Worm (Caenorhabditis elegans) whole organism, midembryonic: ENCODE data around the gene C16A3.5.
A peak's percentile ranks its signal among the peaks of the same experiment; 100 is the strongest.

Experiments
- T22C8.4 ChIP-seq: fragments of 200-800 bp; sonication (Bioruptor generic); IDR thresholded peaks from 2 replicates; pipeline ENCODE4 v1.3.6; 2022; ENCODE audit warnings: missing genetic modification characterization, missing compliant biosample characterization
- cog-1 ChIP-seq: sonication (generic microtip); optimal IDR thresholded peaks from 2 replicates; lab custom pipeline; 2016; ENCODE audit warnings: missing genetic modification characterization, missing compliant biosample characterization
- flt-1 ChIP-seq: fragments of 200-800 bp; sonication (Bioruptor generic); IDR thresholded peaks from 2 replicates; pipeline ENCODE4 v1.3.6; 2022; ENCODE audit warnings: missing genetic modification characterization, missing compliant biosample characterization
- klf-2 ChIP-seq: fragments of 200-800 bp; sonication (Bioruptor generic); conservative IDR thresholded peaks from 2 replicates; pipeline ENCODE4 v1.3.6; 2022; ENCODE audit warnings: missing genetic modification reagents, missing genetic modification characterization, missing compliant biosample characterization
- med-1 ChIP-seq: sonication (generic microtip); optimal IDR thresholded peaks from 2 replicates; lab custom pipeline; 2017; ENCODE audit warnings: missing genetic modification characterization, mild to moderate bottlenecking, missing compliant biosample characterization, antibody characterized with exemption, missing genetic modification reagents; ENCODE audit not compliant: insufficient read depth
- ref-1 ChIP-seq: fragments of 200-800 bp; sonication (Bioruptor generic); conservative IDR thresholded peaks from 2 replicates; pipeline ENCODE4 v1.3.6; 2022; ENCODE audit warnings: missing genetic modification reagents, missing genetic modification characterization, missing compliant biosample characterization
- tab-1 ChIP-seq: fragments of 200-800 bp; sonication (Bioruptor generic); IDR thresholded peaks from 2 replicates; pipeline ENCODE4 v1.3.6; 2022; ENCODE audit warnings: missing genetic modification characterization, missing compliant biosample characterization
- ztf-23 ChIP-seq: fragments of 200-800 bp; sonication (Bioruptor generic); IDR thresholded peaks from 2 replicates; pipeline ENCODE4 v1.3.6; 2022; ENCODE audit warnings: missing genetic modification reagents, missing genetic modification characterization, missing compliant biosample characterization
- ztf-29 ChIP-seq: fragments of 200-800 bp; sonication (Bioruptor generic); IDR thresholded peaks from 2 replicates; pipeline ENCODE4 v1.3.6; 2022; ENCODE audit warnings: missing genetic modification reagents, missing genetic modification characterization, missing compliant biosample characterization

Gene C16A3.5

ce11 chrIII:6406829-6407228 lies 26.3 kb downstream of the C16A3.5 start, which contains the start of gene let-756:
TSS of gene let-756 (plus strand) at chrIII:6407129.
- TF ChIP-seq flt-1 (GFP tag; lab: Robert Waterston, UW) (no peak), ztf-23 (GFP tag; lab: Robert Waterston, UW) (no peak), ref-1 (no peak), med-1 (GFP tag; lab: Kevin White, UChicago) (no peak), klf-2 (GFP tag; lab: Robert Waterston, UW) (no peak), ztf-29 (GFP tag; lab: Robert Waterston, UW) (no peak), tab-1 (GFP tag; lab: Robert Waterston, UW) (no peak), T22C8.4 (GFP tag; lab: Robert Waterston, UW) (no peak), cog-1 (no peak)

ce11 chrIII:6411430-6411829 lies 30.9 kb downstream of the C16A3.5 start:
- TF ChIP-seq flt-1 (GFP tag; lab: Robert Waterston, UW) (no peak), ref-1 (no peak), ztf-29 (GFP tag; lab: Robert Waterston, UW) (no peak), ztf-23 (GFP tag; lab: Robert Waterston, UW) (no peak), T22C8.4 (GFP tag; lab: Robert Waterston, UW) (no peak), cog-1 (no peak), klf-2 (GFP tag; lab: Robert Waterston, UW) (no peak), tab-1 (GFP tag; lab: Robert Waterston, UW) (no peak), med-1 (GFP tag; lab: Kevin White, UChicago) (no peak)

- TF ChIP-seq T22C8.4 (GFP tag; lab: Robert Waterston, UW) (no peak), ztf-29 (GFP tag; lab: Robert Waterston, UW) (no peak), klf-2 (GFP tag; lab: Robert Waterston, UW) (no peak), med-1 (GFP tag; lab: Kevin White, UChicago) (no peak), ref-1 (no peak), tab-1 (GFP tag; lab: Robert Waterston, UW) (no peak), cog-1 (no peak), flt-1 (GFP tag; lab: Robert Waterston, UW) (no peak)
Observed at ce11 chrIII:6411914-6412313, 31.3 kb downstream of the C16A3.5 start, which contains the start of gene C05D11.5. TSS of gene C05D11.5 (minus strand) at chrIII:6412014.

ce11 chrIII:6415306-6415973 lies 34.9 kb downstream of the C16A3.5 start, which contains the start of gene nas-4:
TSS of gene nas-4 (minus strand) at chrIII:6415656.
- TF ChIP-seq ref-1 (no peak), ztf-23 (GFP tag; lab: Robert Waterston, UW) (no peak), flt-1 (GFP tag; lab: Robert Waterston, UW) (no peak), klf-2 (GFP tag; lab: Robert Waterston, UW) (no peak), ztf-29 (GFP tag; lab: Robert Waterston, UW) (no peak)

ce11 chrIII:6418254-6418653 lies 37.7 kb downstream of the C16A3.5 start:
- no peak for TF ChIP-seq ztf-29 (GFP tag; lab: Robert Waterston, UW)

ce11 chrIII:6419409-6419944 lies 38.9 kb downstream of the C16A3.5 start, which contains the start of gene atgl-1:
TSS of gene atgl-1 (minus strand) at chrIII:6419459.
- TF ChIP-seq ztf-29 (GFP tag; lab: Robert Waterston, UW) (no peak), flt-1 (GFP tag; lab: Robert Waterston, UW) (no peak), cog-1 (no peak), T22C8.4 (GFP tag; lab: Robert Waterston, UW) (no peak), ztf-23 (GFP tag; lab: Robert Waterston, UW) (no peak), med-1 (GFP tag; lab: Kevin White, UChicago) (no peak), klf-2 (GFP tag; lab: Robert Waterston, UW) (no peak), ref-1 (no peak), tab-1 (GFP tag; lab: Robert Waterston, UW) (no peak)

ce11 chrIII:6420201-6420600 lies 39.6 kb downstream of the C16A3.5 start:
- TF ChIP-seq tab-1 (GFP tag; lab: Robert Waterston, UW) (no peak), T22C8.4 (GFP tag; lab: Robert Waterston, UW) (no peak), flt-1 (GFP tag; lab: Robert Waterston, UW) (no peak), klf-2 (GFP tag; lab: Robert Waterston, UW) (no peak), med-1 (GFP tag; lab: Kevin White, UChicago) (no peak), ztf-29 (GFP tag; lab: Robert Waterston, UW) (no peak), ztf-23 (GFP tag; lab: Robert Waterston, UW) (no peak), cog-1 (no peak), ref-1 (no peak)

- TF ChIP-seq ztf-29 (GFP tag; lab: Robert Waterston, UW) (peak; percentile 39; the same call in 1 of the 2 replicates), T22C8.4 (GFP tag; lab: Robert Waterston, UW) (no peak), cog-1 (peak; percentile 33), flt-1 (GFP tag; lab: Robert Waterston, UW) (0 out of 2 replicates have a peak, but pooled peaks have one; percentile 8)
Observed at ce11 chrIII:6420995-6421404, 40.4 kb downstream of the C16A3.5 start.

ce11 chrIII:6421473-6421872 lies 40.9 kb downstream of the C16A3.5 start:
- TF ChIP-seq T22C8.4 (GFP tag; lab: Robert Waterston, UW) (no peak), flt-1 (GFP tag; lab: Robert Waterston, UW) (no peak), ztf-29 (GFP tag; lab: Robert Waterston, UW) (no peak), klf-2 (GFP tag; lab: Robert Waterston, UW) (no peak), ztf-23 (GFP tag; lab: Robert Waterston, UW) (no peak), tab-1 (GFP tag; lab: Robert Waterston, UW) (no peak), ref-1 (no peak), med-1 (GFP tag; lab: Kevin White, UChicago) (no peak), cog-1 (no peak)
